Worm (Caenorhabditis elegans) whole organism, mixed stage, embryonic: ENCODE measurements around the gene dhgd-1.

Experiments used
- pha-4 ChIP-seq: fragments of 150-350 bp; optimal IDR thresholded peaks from 2 replicates; lab custom pipeline; 2018; ENCODE audit warnings: missing biosample characterization, missing genetic modification reagents, missing genetic modification characterization
- unc-62 ChIP-seq: fragments of 150-350 bp; optimal IDR thresholded peaks from 2 replicates; lab custom pipeline; 2014; ENCODE audit warnings: missing biosample characterization, missing genetic modification reagents, missing genetic modification characterization

- no peak for TF ChIP-seq pha-4
- TF ChIP-seq unc-62, result no peak
Measured at ce11 chrII:11600711-11601110, 48.8 kb upstream of the dhgd-1 start, which contains the start of gene F07A11.4.
